Fruit fly (Drosophila melanogaster): ENCODE data around the gene CG34241.
A peak's percentile ranks its signal among the peaks of the same experiment; 100 is the strongest.

The CG34241 gene

dm6 chr3L:12090898-12091685 is 36.7 kb upstream of the CG34241 start (continued):
- no peak for TF ChIP-seq dan (GFP tag; IDR thresholded peaks at IDR 0.05)
- peak; percentile 37 for TF ChIP-seq zfh2 (GFP tag; optimal IDR thresholded peaks at IDR 0.05)
- no peak for TF ChIP-seq Atf-2 (GFP tag; optimal IDR thresholded peaks at IDR 0.05)

dm6 chr3L:12092860-12093359 is 34.9 kb upstream of the CG34241 start:
- TF ChIP-seq CkIIα-i1 (GFP tag; IDR thresholded peaks at IDR 0.05) (no peak), chinmo (GFP tag; IDR thresholded peaks at IDR 0.05; ENCODE audit: partially characterized antibody) (0 out of 4 replicates have a peak, but pooled peaks have one; percentile 38), Med (GFP tag) (peak; percentile 64), CG12769 (tag; optimal IDR thresholded peaks at IDR 0.05) (peak; percentile 28), cwo (GFP tag; optimal IDR thresholded peaks at IDR 0.05) (peak; percentile 48), zfh1 (GFP tag; IDR thresholded peaks at IDR 0.05) (no peak), CG14965 (GFP tag; optimal IDR thresholded peaks at IDR 0.05; ENCODE audit: borderline replicate concordance) (no peak), prd (optimal IDR thresholded peaks at IDR 0.05) (no peak), prd (GFP tag; IDR thresholded peaks at IDR 0.05) (0 out of 3 replicates have a peak, but pooled peaks have one; percentile 14), Ets65A (GFP tag) (peak; percentile 3), abd-A (tag; optimal IDR thresholded peaks at IDR 0.05) (peak; percentile 62), Spps (tag; optimal IDR thresholded peaks at IDR 0.05) (no peak), CG13894 (tag; optimal IDR thresholded peaks at IDR 0.05) (peak; percentile 96), ttk (GFP tag; IDR thresholded peaks at IDR 0.05) (no peak), kni (GFP tag; optimal IDR thresholded peaks at IDR 0.05) (peak; percentile 17), CG17829 (tag; optimal IDR thresholded peaks at IDR 0.05) (no peak), TFAM (GFP tag; optimal IDR thresholded peaks at IDR 0.05) (no peak), sr (GFP tag; IDR thresholded peaks at IDR 0.05) (peak; percentile 89)

dm6 chr3L:12095960-12096359 is 31.8 kb upstream of the CG34241 start:
- no peak for TF ChIP-seq CG12659 (GFP tag; optimal IDR thresholded peaks at IDR 0.05)
- no peak for TF ChIP-seq exex (tag; optimal IDR thresholded peaks at IDR 0.05)
- TF ChIP-seq CHES-1-like (GFP tag; optimal IDR thresholded peaks at IDR 0.05): no peak
- TF ChIP-seq Trl (optimal IDR thresholded peaks at IDR 0.05): no peak
- no peak for TF ChIP-seq Trl (GFP tag; optimal IDR thresholded peaks at IDR 0.05)
- TF ChIP-seq Elba2 (GFP tag; optimal IDR thresholded peaks at IDR 0.05): no peak
- no peak for TF ChIP-seq C15 (GFP tag; IDR thresholded peaks at IDR 0.05)
- no peak for TF ChIP-seq Side (GFP tag; optimal IDR thresholded peaks at IDR 0.05)
- TF ChIP-seq fd64A (GFP tag; optimal IDR thresholded peaks at IDR 0.05): no peak
- TF ChIP-seq CG10267 (tag; optimal IDR thresholded peaks at IDR 0.05): no peak
- no peak for TF ChIP-seq crc (GFP tag; optimal IDR thresholded peaks at IDR 0.05)
- no peak for TF ChIP-seq ase (GFP tag; IDR thresholded peaks at IDR 0.05)
- no peak for TF ChIP-seq grn (GFP tag; optimal IDR thresholded peaks at IDR 0.05)
- no peak for TF ChIP-seq CG30020 (tag; optimal IDR thresholded peaks at IDR 0.05)
- no peak for TF ChIP-seq CG8388 (GFP tag; optimal IDR thresholded peaks at IDR 0.05)
